Worm (Caenorhabditis elegans): ENCODE data around the gene gst-2.

- TF ChIP-seq ztf-23 (GFP tag; IDR thresholded peaks at IDR 0.05) (no peak), flt-1 (GFP tag; IDR thresholded peaks at IDR 0.05) (no peak), ztf-29 (GFP tag; IDR thresholded peaks at IDR 0.05) (no peak), ref-1 (GFP tag; conservative IDR thresholded peaks at IDR 0.05) (no peak)
Observed at ce11 chrIV:10150552-10151004, 8.7 kb upstream of the gst-2 start, which contains the start of gene tsp-12.

Measured in whole organism, midembryonic.